Worm (Caenorhabditis elegans) whole organism, early embryonic: ENCODE measurements around the gene Y49A10A.2.

Experiments
- B0310.2 ChIP-seq: sonication (generic microtip); optimal IDR thresholded peaks from 2 replicates; lab custom pipeline; 2016; ENCODE audit warnings: mild to moderate bottlenecking, missing genetic modification characterization, missing compliant biosample characterization
- F13C5.2 ChIP-seq: sonication (generic microtip); optimal IDR thresholded peaks from 2 replicates; lab custom pipeline; 2017; ENCODE audit warnings: mild to moderate bottlenecking, missing genetic modification characterization, inconsistent platforms, missing compliant biosample characterization
- aly-1 ChIP-seq: sonication (generic microtip); optimal IDR thresholded peaks from 2 replicates; lab custom pipeline; 2016; ENCODE audit warnings: missing genetic modification characterization, missing compliant biosample characterization
- ama-1 ChIP-seq: fragments of 150-350 bp; optimal IDR thresholded peaks from 2 replicates; lab custom pipeline; 2014
- ceh-13 ChIP-seq: fragments of 200-800 bp; sonication (Bioruptor generic); optimal IDR thresholded peaks from 2 replicates; lab custom pipeline; 2018; ENCODE audit warnings: mild to moderate bottlenecking, missing genetic modification characterization, missing compliant biosample characterization
- ceh-36 ChIP-seq: sonication (generic microtip); optimal IDR thresholded peaks from 2 replicates; lab custom pipeline; 2016; ENCODE audit warnings: missing genetic modification characterization, inconsistent platforms, missing compliant biosample characterization
- ets-7 ChIP-seq: sonication (generic microtip); optimal IDR thresholded peaks from 2 replicates; lab custom pipeline; 2016; ENCODE audit warnings: missing genotype, missing genetic modification characterization, missing compliant biosample characterization
- flt-1 ChIP-seq: fragments of 200-800 bp; sonication (Bioruptor generic); IDR thresholded peaks from 2 replicates; pipeline ENCODE4 v1.3.6; 2022; ENCODE audit warnings: missing genetic modification characterization, missing compliant biosample characterization
- hmbx-1 ChIP-seq: sonication (generic microtip); optimal IDR thresholded peaks from 2 replicates; lab custom pipeline; 2016; ENCODE audit warnings: mild to moderate bottlenecking, missing genetic modification characterization, missing compliant biosample characterization
- hmg-4 ChIP-seq: fragments of 200-800 bp; sonication (Bioruptor generic); optimal IDR thresholded peaks from 2 replicates; lab custom pipeline; 2018; ENCODE audit warnings: mild to moderate bottlenecking, missing genetic modification characterization, missing compliant biosample characterization
- hnd-1 ChIP-seq: sonication (generic microtip); optimal IDR thresholded peaks from 2 replicates; lab custom pipeline; 2016; ENCODE audit warnings: missing genetic modification characterization, missing compliant biosample characterization
- pes-1 ChIP-seq: fragments of 200-800 bp; sonication (Bioruptor generic); IDR thresholded peaks from 2 replicates; pipeline ENCODE4 v1.3.6; 2022; ENCODE audit warnings: missing genetic modification reagents, missing genetic modification characterization, missing compliant biosample characterization
- scrt-1 ChIP-seq: fragments of 200-800 bp; sonication (Bioruptor generic); IDR thresholded peaks from 2 replicates; pipeline ENCODE4 v1.3.6; 2022; ENCODE audit warnings: missing genetic modification characterization, missing compliant biosample characterization
- sea-1 ChIP-seq: fragments of 200-800 bp; sonication (Bioruptor generic); conservative IDR thresholded peaks from 2 replicates; pipeline ENCODE4 v1.3.6; 2022; ENCODE audit warnings: missing genetic modification characterization, missing compliant biosample characterization
- tbx-11 ChIP-seq: fragments of 200-800 bp; sonication (Bioruptor generic); IDR thresholded peaks from 2 replicates; pipeline ENCODE4 v1.3.6; 2022; ENCODE audit warnings: missing genetic modification characterization, missing compliant biosample characterization
- tbx-37 ChIP-seq: fragments of 200-800 bp; sonication (Bioruptor generic); conservative IDR thresholded peaks from 2 replicates; pipeline ENCODE4 v1.3.6; 2022; ENCODE audit warnings: missing genetic modification reagents, missing genetic modification characterization, missing compliant biosample characterization
- tra-4 ChIP-seq: sonication (generic microtip); optimal IDR thresholded peaks from 2 replicates; lab custom pipeline; 2017; ENCODE audit warnings: missing genetic modification characterization, missing compliant biosample characterization

Gene Y49A10A.2

ce11 chrX:10355650-10356049 is 16.8 kb downstream of the Y49A10A.2 start, which contains the start of gene R07E3.7:
Gene R07E3.7 (minus strand): TSS chrX:10355750.
- no peak for TF ChIP-seq ama-1 (lab: Kevin White, UChicago)
- TF ChIP-seq B0310.2 (tag; lab: Kevin White, UChicago) = no peak
- TF ChIP-seq sea-1 (GFP tag; lab: Robert Waterston, UW) = no peak

DNA sequence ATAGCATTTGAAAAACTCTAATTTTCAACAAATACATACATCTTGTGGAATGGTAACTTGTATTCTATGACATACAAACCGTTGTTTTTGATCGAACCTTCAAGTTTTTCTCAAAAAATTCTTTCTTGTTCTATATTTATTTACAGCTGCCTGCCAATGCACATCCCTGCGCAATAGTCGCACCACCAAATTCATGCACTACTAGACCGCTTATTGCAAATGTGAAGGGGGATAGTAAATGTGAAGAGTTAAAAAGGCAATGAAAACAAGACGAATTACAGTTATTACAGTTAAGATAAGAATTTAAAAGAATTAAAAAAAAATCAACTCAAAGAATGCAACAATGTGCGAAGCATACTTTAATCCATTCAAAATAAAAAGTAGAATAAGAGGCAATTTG is 18.6 kb downstream of the Y49A10A.2 start:
- TF ChIP-seq hnd-1 (no peak), hmbx-1 (tag; lab: Kevin White, UChicago) (no peak), tbx-37 (GFP tag; lab: Robert Waterston, UW) (no peak), ceh-13 (GFP tag; lab: Kevin White, UChicago) (no peak), ets-7 (no peak), ceh-36 (tag; lab: Kevin White, UChicago) (no peak), flt-1 (GFP tag; lab: Robert Waterston, UW) (no peak), tra-4 (tag; lab: Kevin White, UChicago) (no peak)

- no peak for TF ChIP-seq F13C5.2 (tag; lab: Kevin White, UChicago)
- TF ChIP-seq hnd-1 = no peak
These were observed 22.3 kb downstream of the Y49A10A.2 start for ce11 chrX:10350151-10350550.

ce11 chrX:10340986-10341385 is 31.5 kb downstream of the Y49A10A.2 start, which contains the start of gene R07E3.1:
Gene R07E3.1 (minus strand): TSS chrX:10341161.
- TF ChIP-seq sea-1 (GFP tag; lab: Robert Waterston, UW) = no peak

ce11 chrX:10340044-10340443 is 32.4 kb downstream of the Y49A10A.2 start:
- TF ChIP-seq tbx-37 (GFP tag; lab: Robert Waterston, UW) = no peak
- no peak for TF ChIP-seq hmg-4 (GFP tag; lab: Kevin White, UChicago)
- TF ChIP-seq sea-1 (GFP tag; lab: Robert Waterston, UW) = no peak
- TF ChIP-seq hnd-1 = no peak
- no peak for TF ChIP-seq flt-1 (GFP tag; lab: Robert Waterston, UW)
- TF ChIP-seq B0310.2 (tag; lab: Kevin White, UChicago) = no peak
- no peak for TF ChIP-seq aly-1 (tag; lab: Kevin White, UChicago)
- TF ChIP-seq pes-1 (GFP tag; lab: Robert Waterston, UW) = no peak

ce11 chrX:10338761-10339160 is 33.7 kb downstream of the Y49A10A.2 start:
- TF ChIP-seq hmbx-1 (tag; lab: Kevin White, UChicago) (no peak), ets-7 (no peak), tbx-11 (GFP tag; lab: Robert Waterston, UW) (no peak), tbx-37 (GFP tag; lab: Robert Waterston, UW) (no peak), flt-1 (GFP tag; lab: Robert Waterston, UW) (no peak), hmg-4 (GFP tag; lab: Kevin White, UChicago) (no peak), scrt-1 (GFP tag; lab: Robert Waterston, UW) (no peak), pes-1 (GFP tag; lab: Robert Waterston, UW) (no peak), ceh-13 (GFP tag; lab: Kevin White, UChicago) (no peak), hnd-1 (no peak), B0310.2 (tag; lab: Kevin White, UChicago) (no peak), sea-1 (GFP tag; lab: Robert Waterston, UW) (no peak), ceh-36 (tag; lab: Kevin White, UChicago) (no peak), F13C5.2 (tag; lab: Kevin White, UChicago) (no peak), ama-1 (lab: Kevin White, UChicago) (no peak), aly-1 (tag; lab: Kevin White, UChicago) (no peak)

DNA sequence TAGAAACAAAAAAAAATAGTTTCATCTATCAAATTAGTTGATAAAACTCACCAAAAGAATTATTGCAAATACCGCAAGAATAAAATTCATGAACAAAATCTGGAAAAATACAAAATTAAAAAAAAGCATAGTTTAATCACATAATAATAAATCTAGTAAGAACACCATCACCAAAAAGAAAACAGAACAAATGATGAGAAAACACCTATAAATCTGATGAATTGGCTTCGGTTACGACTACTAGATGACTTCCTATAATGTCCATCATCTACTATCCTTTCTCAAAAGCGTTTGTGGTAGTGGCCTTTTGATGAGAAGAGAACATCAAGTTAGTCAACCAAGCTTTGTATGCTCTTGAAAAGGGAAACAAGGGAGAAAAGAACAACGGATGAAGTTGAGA is 34.4 kb downstream of the Y49A10A.2 start, which contains the start of gene cut-5:
Gene cut-5, minus strand, starts transcription at position 101 of the 400 bp plus-strand sequence.
- TF ChIP-seq B0310.2 (tag; lab: Kevin White, UChicago) (no peak), pes-1 (GFP tag; lab: Robert Waterston, UW) (no peak), scrt-1 (GFP tag; lab: Robert Waterston, UW) (no peak), aly-1 (tag; lab: Kevin White, UChicago) (no peak), hmbx-1 (tag; lab: Kevin White, UChicago) (no peak), ceh-36 (tag; lab: Kevin White, UChicago) (no peak), F13C5.2 (tag; lab: Kevin White, UChicago) (no peak), ama-1 (lab: Kevin White, UChicago) (no peak), tra-4 (tag; lab: Kevin White, UChicago) (no peak), ets-7 (no peak), sea-1 (GFP tag; lab: Robert Waterston, UW) (no peak), tbx-37 (GFP tag; lab: Robert Waterston, UW) (no peak), tbx-11 (GFP tag; lab: Robert Waterston, UW) (no peak), hnd-1 (no peak), ceh-13 (GFP tag; lab: Kevin White, UChicago) (no peak), flt-1 (GFP tag; lab: Robert Waterston, UW) (no peak), hmg-4 (GFP tag; lab: Kevin White, UChicago) (no peak)

DNA sequence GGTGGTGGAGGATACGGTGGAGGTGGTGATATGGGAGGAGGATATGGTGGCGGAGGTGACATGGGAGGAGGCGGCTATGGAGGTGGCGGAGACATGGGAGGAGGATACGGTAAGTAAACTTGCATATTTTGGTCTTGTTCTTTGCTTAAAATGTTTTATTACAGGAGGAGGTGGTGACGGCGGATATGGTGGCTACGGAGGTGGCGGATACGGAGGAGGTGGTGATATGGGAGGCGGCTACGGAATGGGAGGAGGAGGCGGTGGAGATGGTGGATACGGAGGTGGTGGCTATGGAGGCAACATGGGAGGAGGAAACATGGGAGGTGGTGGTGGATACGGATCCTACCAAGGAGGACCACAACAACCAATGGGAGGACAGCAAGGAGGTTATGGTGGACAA is 35.9 kb downstream of the Y49A10A.2 start:
- TF ChIP-seq flt-1 (GFP tag; lab: Robert Waterston, UW) (no peak), ets-7 (no peak), tbx-37 (GFP tag; lab: Robert Waterston, UW) (0 out of 2 replicates have a peak, but pooled peaks have one; percentile 24), B0310.2 (tag; lab: Kevin White, UChicago) (no peak), hmg-4 (GFP tag; lab: Kevin White, UChicago) (no peak), hnd-1 (no peak), ama-1 (lab: Kevin White, UChicago) (no peak), pes-1 (GFP tag; lab: Robert Waterston, UW) (no peak), tra-4 (tag; lab: Kevin White, UChicago) (no peak), ceh-13 (GFP tag; lab: Kevin White, UChicago) (no peak), ceh-36 (tag; lab: Kevin White, UChicago) (no peak), aly-1 (tag; lab: Kevin White, UChicago) (peak; percentile 51), sea-1 (GFP tag; lab: Robert Waterston, UW) (no peak), hmbx-1 (tag; lab: Kevin White, UChicago) (no peak), tbx-11 (GFP tag; lab: Robert Waterston, UW) (no peak), scrt-1 (GFP tag; lab: Robert Waterston, UW) (no peak)
